Fruit fly (Drosophila melanogaster): ENCODE results near the gene Irk3.

The Irk3 gene

dm6 chr2L:18677910-18678639 is 35.5 kb downstream of the Irk3 start (continued):
- TF ChIP-seq Ptx1 (GFP tag; IDR thresholded peaks at IDR 0.05), result peak; percentile 43; the same call in 1 of the 2 replicates
- TF ChIP-seq Sin3A (optimal IDR thresholded peaks at IDR 0.05), result no peak
- TF ChIP-seq CG9215 (GFP tag; IDR thresholded peaks at IDR 0.05), result peak; percentile 7; the same call in 1 of the 2 replicates
- TF ChIP-seq CG9437 (GFP tag; optimal IDR thresholded peaks at IDR 0.05), result peak; percentile 48
- peak; percentile 28 for TF ChIP-seq mam (GFP tag; optimal IDR thresholded peaks at IDR 0.05)
- no peak for TF ChIP-seq CG12659 (GFP tag; optimal IDR thresholded peaks at IDR 0.05)
- 0 out of 2 replicates have a peak, but pooled peaks have one; percentile 23 for TF ChIP-seq CG9932 (GFP tag; IDR thresholded peaks at IDR 0.05)
- no peak for TF ChIP-seq dan (GFP tag; IDR thresholded peaks at IDR 0.05)
- TF ChIP-seq CG2120 (GFP tag; optimal IDR thresholded peaks at IDR 0.05), result peak; percentile 53
- TF ChIP-seq Chrac-16 (GFP tag; optimal IDR thresholded peaks at IDR 0.05), result peak; percentile 15
- TF ChIP-seq CG18619 (GFP tag; optimal IDR thresholded peaks at IDR 0.05), result peak; percentile 9
- TF ChIP-seq Atf6 (GFP tag; IDR thresholded peaks at IDR 0.05), result no peak
- peak; percentile 20 for TF ChIP-seq CG17385 (GFP tag; optimal IDR thresholded peaks at IDR 0.05)
- TF ChIP-seq CG15011 (GFP tag; optimal IDR thresholded peaks at IDR 0.05), result peak; percentile 12
- no peak for TF ChIP-seq CG2678 (tag; optimal IDR thresholded peaks at IDR 0.05)
- TF ChIP-seq vvl (GFP tag; IDR thresholded peaks at IDR 0.05), result 0 out of 2 replicates have a peak, but pooled peaks have one; percentile 6
- TF ChIP-seq NfI (GFP tag; optimal IDR thresholded peaks at IDR 0.05), result peak; percentile 33
- 0 out of 3 replicates have a peak, but pooled peaks have one; percentile 4 for TF ChIP-seq otp (GFP tag; IDR thresholded peaks at IDR 0.05)
- peak; percentile 38 for TF ChIP-seq CG30403 (GFP tag; optimal IDR thresholded peaks at IDR 0.05)
- TF ChIP-seq Trl (optimal IDR thresholded peaks at IDR 0.05), result no peak
- TF ChIP-seq Trl (GFP tag; optimal IDR thresholded peaks at IDR 0.05), result no peak
- no peak for TF ChIP-seq CG9876 (GFP tag; optimal IDR thresholded peaks at IDR 0.05)
- peak; percentile 5 for TF ChIP-seq CG12104 (GFP tag; optimal IDR thresholded peaks at IDR 0.05)
- peak; percentile 20 for TF ChIP-seq lilli (GFP tag; optimal IDR thresholded peaks at IDR 0.05)
- TF ChIP-seq jumu (GFP tag; optimal IDR thresholded peaks at IDR 0.05), result no peak
- peak; percentile 43 for TF ChIP-seq CG13424 (tag; optimal IDR thresholded peaks at IDR 0.05)
- TF ChIP-seq CG3838 (GFP tag; optimal IDR thresholded peaks at IDR 0.05), result no peak
- TF ChIP-seq Xrp1 (GFP tag; IDR thresholded peaks at IDR 0.05), result no peak
- TF ChIP-seq Rfx (GFP tag; IDR thresholded peaks at IDR 0.05), result 0 out of 2 replicates have a peak, but pooled peaks have one; percentile 29
- TF ChIP-seq Ssrp (tag; optimal IDR thresholded peaks at IDR 0.05), result no peak
- TF ChIP-seq nmo (GFP tag; optimal IDR thresholded peaks at IDR 0.05), result peak; percentile 12
- TF ChIP-seq CG3726 (GFP tag; IDR thresholded peaks at IDR 0.05), result 0 out of 3 replicates have a peak, but pooled peaks have one; percentile 8
- peak; percentile 17 for TF ChIP-seq Xbp1 (GFP tag; optimal IDR thresholded peaks at IDR 0.05)
- TF ChIP-seq ind (GFP tag; optimal IDR thresholded peaks at IDR 0.05), result peak; percentile 3
- TF ChIP-seq CG7786 (GFP tag; optimal IDR thresholded peaks at IDR 0.05), result peak; percentile 33
- TF ChIP-seq CG8924 (tag; optimal IDR thresholded peaks at IDR 0.05), result no peak
- TF ChIP-seq ci (GFP tag; IDR thresholded peaks at IDR 0.05), result 0 out of 3 replicates have a peak, but pooled peaks have one; percentile 31
- TF ChIP-seq CG6689 (GFP tag; IDR thresholded peaks at IDR 0.05), result no peak

dm6 chr2L:18676948-18677820 is 36.4 kb downstream of the Irk3 start, which contains the start of the genes Mst36Fa and CG31751:
Gene Mst36Fa, minus strand, starts transcription at chr2L:18676998.
Gene CG31751, plus strand, starts transcription at chr2L:18677221.
- TF ChIP-seq ab (GFP tag; optimal IDR thresholded peaks at IDR 0.05) (no peak), Xrp1 (GFP tag; IDR thresholded peaks at IDR 0.05) (peak; percentile 51), tna (GFP tag; IDR thresholded peaks at IDR 0.05; ENCODE audit: partially characterized antibody) (no peak), CG3281 (GFP tag; optimal IDR thresholded peaks at IDR 0.05) (peak; percentile 80), CG6272 (GFP tag; IDR thresholded peaks at IDR 0.05) (no peak), CG3407 (GFP tag; optimal IDR thresholded peaks at IDR 0.05) (peak; percentile 92), cg (GFP tag; optimal IDR thresholded peaks at IDR 0.05) (peak; percentile 87), dysf (GFP tag; IDR thresholded peaks at IDR 0.05) (peak; percentile 56; the same call in 1 of the 3 replicates), BEAF-32 (GFP tag; optimal IDR thresholded peaks at IDR 0.05) (peak; percentile 27), HLH4C (GFP tag; IDR thresholded peaks at IDR 0.05; ENCODE audit: partially characterized antibody) (no peak), HLH54F (GFP tag; optimal IDR thresholded peaks at IDR 0.05) (peak; percentile 47), CG4730 (GFP tag; IDR thresholded peaks at IDR 0.05) (no peak), crc (GFP tag; optimal IDR thresholded peaks at IDR 0.05) (peak; percentile 78)

Data from whole organism, embryonic.